Fruit fly (Drosophila melanogaster): ENCODE measurements around the gene ATP7.

ATP7 gene

dm6 chrX:11820284-11821075 lies 34.3 kb upstream of the ATP7 start:
- TF ChIP-seq noc (tag; optimal IDR thresholded peaks at IDR 0.05): peak; percentile 41

DNA sequence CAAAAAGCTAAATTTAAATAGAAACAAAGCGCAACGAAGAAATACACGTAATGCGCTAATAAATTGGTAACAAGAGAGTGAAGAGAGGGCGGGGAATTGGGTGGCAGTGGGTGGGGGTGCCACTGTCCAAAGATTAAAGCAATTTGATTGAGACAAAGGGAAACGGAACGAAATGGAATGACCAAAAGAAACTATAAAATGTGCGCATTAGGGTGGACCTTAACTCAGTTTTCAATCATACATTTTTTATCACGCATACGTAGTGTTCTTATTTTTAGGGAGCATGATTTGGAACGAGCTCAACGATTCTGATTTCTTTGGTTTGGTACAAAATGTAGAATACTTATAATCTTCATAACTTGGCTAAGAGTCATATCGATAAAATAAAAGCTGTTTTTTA lies 32.9 kb upstream of the ATP7 start:
- peak; percentile 11 for TF ChIP-seq noc (tag; optimal IDR thresholded peaks at IDR 0.05)

dm6 chrX:11823003-11823402 lies 31.8 kb upstream of the ATP7 start:
- no peak for TF ChIP-seq noc (tag; optimal IDR thresholded peaks at IDR 0.05)

DNA sequence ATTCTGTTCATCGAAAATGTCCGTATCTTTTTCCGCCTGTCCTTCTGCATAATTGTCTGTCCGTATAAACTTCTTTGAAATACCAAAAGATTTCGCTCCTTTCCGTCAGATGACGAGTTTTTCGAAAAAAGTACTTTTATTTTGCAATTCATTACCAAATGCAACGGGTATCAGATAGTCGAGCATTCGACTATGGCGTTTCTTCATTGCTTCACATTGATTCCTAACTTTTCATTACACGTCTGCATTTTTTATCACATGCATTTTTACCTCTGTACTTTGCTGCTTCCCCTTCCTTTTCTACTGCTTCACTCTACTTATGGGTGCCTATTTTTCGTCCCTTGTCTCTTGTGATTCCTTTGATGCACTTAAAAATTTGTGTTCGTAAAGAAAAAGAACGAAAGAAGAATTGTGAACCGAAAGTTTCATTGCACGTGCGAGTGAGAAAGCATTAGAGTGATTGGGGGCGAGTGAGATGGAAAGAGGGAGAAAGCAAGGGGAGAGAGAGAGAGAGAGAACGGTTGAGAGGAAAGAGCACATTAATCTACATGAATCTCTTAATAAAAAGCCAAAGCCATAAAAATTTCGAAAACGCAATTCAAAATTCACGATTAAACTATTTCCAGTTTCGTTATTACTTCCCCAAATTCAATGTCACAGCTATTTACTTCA lies 26.4 kb upstream of the ATP7 start:
- TF ChIP-seq noc (tag; optimal IDR thresholded peaks at IDR 0.05): no peak

DNA sequence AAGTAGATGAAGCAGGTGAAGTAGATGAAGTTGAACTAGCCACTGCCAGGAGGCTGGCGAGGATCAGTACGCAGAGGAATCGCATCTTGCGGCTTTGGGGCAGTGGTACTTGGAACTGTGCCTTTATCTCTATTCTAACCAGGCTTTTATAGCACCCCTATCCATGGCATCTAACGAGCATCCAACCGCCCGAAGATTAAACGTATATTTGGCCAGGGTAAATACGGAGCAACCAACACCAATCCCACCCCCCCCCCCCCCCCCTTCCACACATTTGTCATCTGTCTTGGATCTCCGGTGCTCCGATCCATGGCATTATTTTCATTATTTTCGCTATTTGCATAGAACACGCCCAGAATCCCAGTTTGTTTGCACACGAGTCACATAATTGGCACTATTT lies 16.9 kb upstream of the ATP7 start, which contains the start of gene CG15741:
Gene CG15741 (minus strand): TSS at position 101 of the 400 bp plus-strand sequence.
- no peak for TF ChIP-seq noc (tag; optimal IDR thresholded peaks at IDR 0.05)

DNA sequence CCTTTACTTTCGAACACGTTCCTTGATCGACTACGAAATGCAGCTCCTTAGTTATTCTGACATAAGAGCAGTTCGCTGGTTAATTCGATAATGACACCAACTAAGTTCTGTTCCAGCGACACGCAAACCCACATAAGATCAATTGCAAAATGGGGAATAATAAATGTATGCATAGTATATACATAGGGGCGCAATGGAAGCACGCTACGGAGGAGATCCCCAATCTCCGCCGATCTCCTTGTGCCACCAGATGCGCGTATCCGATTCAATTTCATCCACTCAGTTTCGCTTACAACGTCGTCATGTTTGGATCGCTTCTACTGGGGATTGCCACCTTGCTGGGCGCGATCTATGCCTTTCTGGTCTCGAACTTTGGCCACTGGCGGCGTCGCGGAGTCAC lies 15.5 kb upstream of the ATP7 start, which contains the start of gene Cyp28c1:
Gene Cyp28c1 (plus strand): TSS at position 301 of the 400 bp plus-strand sequence.
- TF ChIP-seq noc (tag; optimal IDR thresholded peaks at IDR 0.05): no peak

DNA sequence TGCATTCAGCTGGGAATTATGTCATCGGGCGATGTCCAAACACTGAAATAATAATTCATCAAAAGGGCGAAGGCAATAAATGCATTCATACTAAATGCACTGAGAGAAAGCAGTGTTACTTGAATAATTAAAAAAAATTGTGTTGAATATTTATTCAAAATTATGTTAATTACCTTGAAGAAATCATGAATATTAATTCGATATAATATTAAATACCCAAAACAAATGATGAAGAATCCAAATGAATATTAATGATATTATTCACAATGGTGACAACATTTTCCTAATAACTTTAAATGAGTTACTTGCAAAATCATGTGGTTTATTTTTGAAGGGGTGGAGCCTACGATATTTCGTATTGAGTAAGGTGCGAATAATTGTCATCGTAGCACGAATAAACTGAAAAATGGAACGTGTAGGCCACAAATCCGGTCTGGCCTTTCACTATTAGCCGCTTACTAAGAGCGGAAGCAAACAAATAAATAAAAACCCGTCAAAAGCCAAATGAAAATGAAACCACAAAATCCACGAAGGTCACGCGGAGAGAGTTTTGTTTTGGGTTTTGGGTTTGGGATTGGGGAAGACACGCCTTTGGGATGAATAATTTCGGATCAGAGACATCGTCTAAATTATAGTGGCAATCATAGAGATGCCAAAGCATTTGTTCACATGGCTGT lies 13.0 kb upstream of the ATP7 start:
- no peak for TF ChIP-seq noc (tag; optimal IDR thresholded peaks at IDR 0.05)

- no peak for TF ChIP-seq noc (tag; optimal IDR thresholded peaks at IDR 0.05)
Measured at dm6 chrX:11846049-11846718, 8.6 kb upstream of the ATP7 start, which contains the start of gene CG15740. Gene CG15740, minus strand, starts transcription at chrX:11846099.

DNA sequence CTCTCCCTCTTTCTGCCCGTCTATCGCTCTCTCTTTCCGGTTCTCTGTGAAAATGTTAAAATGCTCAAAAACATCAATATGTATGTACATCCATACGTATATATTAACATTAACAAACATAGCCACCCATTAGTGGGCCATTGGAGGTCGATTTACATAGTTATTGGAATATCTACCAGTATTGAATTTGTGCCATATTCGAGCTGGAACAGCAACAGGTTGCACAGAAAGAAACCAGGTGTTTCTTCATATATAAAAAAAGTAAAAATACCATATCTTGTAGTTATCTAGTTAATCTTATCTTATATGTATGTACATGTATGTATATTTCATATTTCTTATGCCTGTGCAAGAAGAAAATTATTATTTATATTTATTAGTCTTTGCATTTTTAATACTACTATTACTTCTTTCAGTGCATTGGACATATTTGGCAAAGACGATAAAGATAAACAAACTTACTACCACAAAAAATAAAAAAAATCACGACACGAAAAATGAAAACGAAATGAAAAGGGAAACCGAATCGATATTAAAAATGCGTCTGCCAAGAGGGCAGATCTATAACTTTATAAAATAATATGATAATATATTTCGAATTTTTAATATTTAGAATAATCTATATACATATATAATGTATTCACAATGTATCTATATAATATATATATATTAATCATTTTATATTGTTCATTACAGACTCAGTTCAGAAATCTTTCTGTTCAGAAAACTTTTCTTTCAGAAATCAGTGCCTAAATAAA lies 6.1 kb upstream of the ATP7 start:
- TF ChIP-seq noc (tag; optimal IDR thresholded peaks at IDR 0.05): peak; percentile 35

dm6 chrX:11849267-11849666 lies 5.6 kb upstream of the ATP7 start:
- TF ChIP-seq noc (tag; optimal IDR thresholded peaks at IDR 0.05): no peak

- TF ChIP-seq noc (tag; optimal IDR thresholded peaks at IDR 0.05): peak; percentile 31
Measured at dm6 chrX:11852310-11852709, 2.5 kb upstream of the ATP7 start, which contains the start of gene p24-1. Gene p24-1, minus strand, starts transcription at chrX:11852530.

DNA sequence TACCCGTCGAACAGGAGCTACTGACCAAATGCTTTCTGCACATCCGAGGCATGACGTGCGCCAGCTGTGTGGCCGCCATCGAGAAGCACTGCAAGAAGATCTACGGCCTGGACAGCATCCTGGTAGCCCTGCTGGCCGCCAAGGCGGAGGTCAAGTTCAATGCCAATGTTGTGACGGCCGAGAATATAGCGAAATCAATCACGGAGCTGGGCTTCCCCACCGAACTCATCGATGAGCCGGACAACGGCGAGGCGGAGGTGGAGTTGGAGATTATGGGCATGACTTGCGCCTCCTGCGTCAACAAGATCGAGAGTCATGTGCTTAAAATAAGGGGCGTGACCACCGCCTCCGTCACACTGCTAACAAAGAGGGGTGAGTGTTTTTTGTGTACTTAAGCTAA lies 1.1 kb downstream of the ATP7 start:
- no peak for TF ChIP-seq noc (tag; optimal IDR thresholded peaks at IDR 0.05)

dm6 chrX:11856867-11857266 lies 2.0 kb downstream of the ATP7 start:
- no peak for TF ChIP-seq noc (tag; optimal IDR thresholded peaks at IDR 0.05)

dm6 chrX:11857522-11858438 lies 3.0 kb downstream of the ATP7 start:
- TF ChIP-seq noc (tag; optimal IDR thresholded peaks at IDR 0.05): peak; percentile 77
